Fruit fly (Drosophila melanogaster): ENCODE data around the gene Cbl.

Cbl gene

dm6 chr3L:8419622-8420176 is 5.1 kb upstream of the Cbl start:
- no peak for TF ChIP-seq Sp1 (GFP tag; optimal IDR thresholded peaks at IDR 0.05)
- no peak for TF ChIP-seq brk (GFP tag; optimal IDR thresholded peaks at IDR 0.05)
- TF ChIP-seq Jra (GFP tag; optimal IDR thresholded peaks at IDR 0.05), result no peak
- no peak for TF ChIP-seq h (GFP tag; optimal IDR thresholded peaks at IDR 0.05)
- no peak for TF ChIP-seq ey (GFP tag; optimal IDR thresholded peaks at IDR 0.05)
- no peak for TF ChIP-seq Hr78 (GFP tag; optimal IDR thresholded peaks at IDR 0.05)
- no peak for TF ChIP-seq Abd-B (GFP tag; optimal IDR thresholded peaks at IDR 0.05)
- TF ChIP-seq tai (GFP tag; optimal IDR thresholded peaks at IDR 0.05), result no peak
- no peak for TF ChIP-seq Mio (GFP tag; optimal IDR thresholded peaks at IDR 0.05)

dm6 chr3L:8421361-8421760 is 3.4 kb upstream of the Cbl start:
- TF ChIP-seq N (GFP tag; optimal IDR thresholded peaks at IDR 0.05), result no peak
- no peak for TF ChIP-seq Jra (GFP tag; optimal IDR thresholded peaks at IDR 0.05)
- TF ChIP-seq fru (GFP tag; optimal IDR thresholded peaks at IDR 0.05), result no peak

dm6 chr3L:8421808-8422586 is 2.8 kb upstream of the Cbl start, which contains the start of gene CG32354:
TSS of gene CG32354 (minus strand) at chr3L:8422205.
- TF ChIP-seq Vsx2 (GFP tag; optimal IDR thresholded peaks at IDR 0.05; ENCODE audit: partially characterized antibody) (no peak), Hr83 (GFP tag; optimal IDR thresholded peaks at IDR 0.05; ENCODE audit: poor library complexity, severe bottlenecking) (no peak), Rel (GFP tag; optimal IDR thresholded peaks at IDR 0.05) (no peak), Rel (tag; optimal IDR thresholded peaks at IDR 0.05) (no peak)

- no peak for TF ChIP-seq Mio (GFP tag; optimal IDR thresholded peaks at IDR 0.05)
- TF ChIP-seq jim (GFP tag; optimal IDR thresholded peaks at IDR 0.05), result no peak
- TF ChIP-seq dl (GFP tag; optimal IDR thresholded peaks at IDR 0.05; ENCODE audit: insufficient read depth in 1 of 2, partially characterized antibody in 2 of 2), result no peak
- TF ChIP-seq Rel (GFP tag; optimal IDR thresholded peaks at IDR 0.05), result no peak
- no peak for TF ChIP-seq Rel (tag; optimal IDR thresholded peaks at IDR 0.05)
- TF ChIP-seq woc (GFP tag; optimal IDR thresholded peaks at IDR 0.05), result no peak
- TF ChIP-seq lola (GFP tag; optimal IDR thresholded peaks at IDR 0.05), result no peak
- no peak for TF ChIP-seq foxo (GFP tag; optimal IDR thresholded peaks at IDR 0.05)
- TF ChIP-seq ey (GFP tag; optimal IDR thresholded peaks at IDR 0.05), result no peak
- no peak for TF ChIP-seq fru (GFP tag; optimal IDR thresholded peaks at IDR 0.05)
- no peak for TF ChIP-seq usp (GFP tag; optimal IDR thresholded peaks at IDR 0.05)
- TF ChIP-seq tai (GFP tag; optimal IDR thresholded peaks at IDR 0.05), result no peak
- no peak for TF ChIP-seq Dif (GFP tag; optimal IDR thresholded peaks at IDR 0.05; ENCODE audit: partially characterized antibody)
- no peak for TF ChIP-seq Hnf4 (GFP tag; optimal IDR thresholded peaks at IDR 0.05)
- TF ChIP-seq h (GFP tag; optimal IDR thresholded peaks at IDR 0.05), result no peak
- TF ChIP-seq pan (optimal IDR thresholded peaks at IDR 0.05), result no peak
- TF ChIP-seq HLH106 (tag; optimal IDR thresholded peaks at IDR 0.05), result no peak
- no peak for TF ChIP-seq Hr78 (GFP tag; optimal IDR thresholded peaks at IDR 0.05)
- TF ChIP-seq dmrt93B (GFP tag; optimal IDR thresholded peaks at IDR 0.05), result no peak
- TF ChIP-seq Sp1 (GFP tag; optimal IDR thresholded peaks at IDR 0.05), result no peak
- no peak for TF ChIP-seq rgr (GFP tag; optimal IDR thresholded peaks at IDR 0.05)
Measured at dm6 chr3L:8423156-8423555, 1.6 kb upstream of the Cbl start.

- TF ChIP-seq Dfd (GFP tag; optimal IDR thresholded peaks at IDR 0.05) (peak; percentile 98), CrebA (GFP tag; optimal IDR thresholded peaks at IDR 0.05; ENCODE audit: borderline replicate concordance) (no peak), Hr83 (GFP tag; optimal IDR thresholded peaks at IDR 0.05; ENCODE audit: poor library complexity, severe bottlenecking) (no peak)
Measured at dm6 chr3L:8437583-8437982, 12.8 kb downstream of the Cbl start.

dm6 chr3L:8440079-8440478 is 15.3 kb downstream of the Cbl start:
- TF ChIP-seq Dif (GFP tag; optimal IDR thresholded peaks at IDR 0.05; ENCODE audit: partially characterized antibody) (no peak), sage (GFP tag; optimal IDR thresholded peaks at IDR 0.05) (no peak), tai (GFP tag; optimal IDR thresholded peaks at IDR 0.05) (no peak), dsf (GFP tag; optimal IDR thresholded peaks at IDR 0.05; ENCODE audit: borderline replicate concordance) (no peak), Vsx2 (GFP tag; optimal IDR thresholded peaks at IDR 0.05; ENCODE audit: partially characterized antibody) (no peak), HLH106 (tag; optimal IDR thresholded peaks at IDR 0.05) (no peak), br (GFP tag; optimal IDR thresholded peaks at IDR 0.05) (no peak), rgr (GFP tag; optimal IDR thresholded peaks at IDR 0.05) (no peak), jim (GFP tag; optimal IDR thresholded peaks at IDR 0.05) (no peak), CrebA (GFP tag; optimal IDR thresholded peaks at IDR 0.05; ENCODE audit: borderline replicate concordance) (no peak), Jra (GFP tag; optimal IDR thresholded peaks at IDR 0.05) (no peak), fru (GFP tag; optimal IDR thresholded peaks at IDR 0.05) (no peak), Rel (GFP tag; optimal IDR thresholded peaks at IDR 0.05) (no peak), Rel (tag; optimal IDR thresholded peaks at IDR 0.05) (no peak), foxo (GFP tag; optimal IDR thresholded peaks at IDR 0.05) (no peak)
